Worm (Caenorhabditis elegans) whole organism, L4 larva: Measurements from ENCODE around the gene srj-23.

Experiments
- F44E2.7 ChIP-seq: fragments of 200-800 bp; sonication (Bioruptor generic); IDR thresholded peaks from 2 replicates; pipeline ENCODE4 v2.1.2; 2022; ENCODE audit warnings: missing genetic modification characterization, missing compliant biosample characterization
- F49E8.2 ChIP-seq: sonication (generic microtip); optimal IDR thresholded peaks from 2 replicates; lab custom pipeline; 2016; ENCODE audit warnings: missing compliant biosample characterization, mild to moderate bottlenecking, missing genetic modification characterization, borderline replicate concordance
- aly-2 ChIP-seq: sonication (generic microtip); optimal IDR thresholded peaks from 2 replicates; lab custom pipeline; 2018; ENCODE audit warnings: missing biosample characterization, missing genetic modification characterization
- arid-1 ChIP-seq: fragments of 200-800 bp; sonication (Bioruptor generic); conservative IDR thresholded peaks from 2 replicates; pipeline ENCODE4 v1.3.6; 2022; ENCODE audit warnings: missing genetic modification reagents, missing genetic modification characterization, missing compliant biosample characterization
- egl-27 ChIP-seq: sonication (generic microtip); optimal IDR thresholded peaks from 3 replicates; lab custom pipeline; 2017; ENCODE audit warnings: missing biosample characterization, missing genetic modification reagents, missing genetic modification characterization
- nhr-237 ChIP-seq: sonication (generic microtip); optimal IDR thresholded peaks from 2 replicates; lab custom pipeline; 2017; ENCODE audit warnings: missing biosample characterization, missing genetic modification characterization
- nhr-25 ChIP-seq: sonication (generic microtip); optimal IDR thresholded peaks from 2 replicates; lab custom pipeline; 2017; ENCODE audit warnings: missing genetic modification characterization, mild to moderate bottlenecking, missing compliant biosample characterization, antibody characterized with exemption, moderate library complexity, borderline replicate concordance; ENCODE audit not compliant: insufficient read depth
- nhr-28 ChIP-seq: fragments of 150-350 bp; optimal IDR thresholded peaks from 2 replicates; lab custom pipeline; 2014; ENCODE audit warnings: missing biosample characterization, missing genetic modification characterization
- unc-62 ChIP-seq, 3 experiments: fragments of 150-350 bp in 1 of 3; sonication (generic microtip); optimal IDR thresholded peaks in 2 of 3; peaks in 1 of 3; 1 replicate in 1 of 3; 2 replicates in 2 of 3; lab custom pipeline; 2014 to 2017; ENCODE audit warnings: missing biosample characterization in 3 of 3, missing genetic modification characterization in 3 of 3, missing genetic modification reagents in 3 of 3, missing genotype in 1 of 3
- zip-11 ChIP-seq: fragments of 200-800 bp; sonication (Bioruptor generic); IDR thresholded peaks from 2 replicates; pipeline ENCODE4 v1.3.6; 2022; ENCODE audit warnings: missing genetic modification characterization, missing compliant biosample characterization
- ztf-11 ChIP-seq: fragments of 150-350 bp; optimal IDR thresholded peaks from 2 replicates; lab custom pipeline; 2014; ENCODE audit warnings: missing biosample characterization, missing genetic modification characterization
- ztf-7 ChIP-seq: fragments of 150-350 bp; optimal IDR thresholded peaks from 2 replicates; lab custom pipeline; 2014; ENCODE audit warnings: missing biosample characterization, missing genetic modification characterization

ce11 chrV:1451334-1451733 lies at the start of gene srj-23:
- TF ChIP-seq F44E2.7 (GFP tag; lab: Robert Waterston, UW) (no peak), nhr-237 (tag; lab: Kevin White, UChicago) (no peak), unc-62 (GFP tag; optimal IDR thresholded peaks at IDR 0.05 in 1 of 2; lab: Kevin White, UChicago) (no peak), unc-62 (tag; optimal IDR thresholded peaks at IDR 0.05; lab: Kevin White, UChicago) (no peak), egl-27 (no peak), nhr-28 (tag; lab: Kevin White, UChicago) (no peak), ztf-7 (no peak), aly-2 (tag; lab: Kevin White, UChicago) (no peak), F49E8.2 (no peak), zip-11 (GFP tag; lab: Robert Waterston, UW) (no peak), nhr-25 (tag; lab: Kevin White, UChicago) (no peak), ztf-11 (tag; lab: Kevin White, UChicago) (no peak), arid-1 (no peak)
